Worm (Caenorhabditis elegans): ENCODE measurements around the gene Y82E9BL.5.
"Not testable (repeated sequence)": the region's sequence is repeated elsewhere in the genome, so short reads cannot be mapped to it uniquely, and the experiment has no call there.

- not testable (repeated sequence) for TF ChIP-seq tbx-2 (tag; optimal IDR thresholded peaks at IDR 0.05); daf-12 (tag; optimal IDR thresholded peaks at IDR 0.05); ZK546.5 (tag; optimal IDR thresholded peaks at IDR 0.05); lin-39 (tag; optimal IDR thresholded peaks at IDR 0.05); nhr-28 (tag; optimal IDR thresholded peaks at IDR 0.05); nfya-1 (tag; optimal IDR thresholded peaks at IDR 0.05; ENCODE audit: insufficient read depth); fkh-10 (GFP tag; optimal IDR thresholded peaks at IDR 0.05); nhr-237 (tag; optimal IDR thresholded peaks at IDR 0.05); elt-1 (tag; optimal IDR thresholded peaks at IDR 0.05); pha-4 (tag; optimal IDR thresholded peaks at IDR 0.05); nhr-12 (tag; optimal IDR thresholded peaks at IDR 0.05); ceh-82 (tag; optimal IDR thresholded peaks at IDR 0.05); ceh-9 (tag; optimal IDR thresholded peaks at IDR 0.05); unc-62 (GFP tag; optimal IDR thresholded peaks at IDR 0.05)
Measured at ce11 chrIII:1377903-1378302, 30.5 kb upstream of the Y82E9BL.5 start, which contains the start of gene pals-40.

Measured in whole organism, L3 larva.